Fruit fly (Drosophila melanogaster) whole organism, wandering third instar larva: ENCODE measurements around the gene omd.

Source experiments
- CrebA ChIP-seq: fragments of 200-800 bp; sonication (Bioruptor generic); optimal IDR thresholded peaks from 2 replicates; lab custom pipeline; 2016; ENCODE audit warnings: missing biosample characterization, mild to moderate bottlenecking, missing genetic modification characterization, borderline replicate concordance
- Mio ChIP-seq: sonication (Bioruptor generic); optimal IDR thresholded peaks from 2 replicates; lab custom pipeline; 2016; ENCODE audit warnings: missing biosample characterization, missing genetic modification characterization
- OdsH ChIP-seq: fragments of 200-800 bp; sonication (Bioruptor generic); optimal IDR thresholded peaks from 2 replicates; lab custom pipeline; 2016; ENCODE audit warnings: missing biosample characterization, mild to moderate bottlenecking, missing genetic modification characterization
- Vsx2 ChIP-seq: fragments of 200-300, 225-300 bp; sonication (Bioruptor generic); optimal IDR thresholded peaks from 2 replicates; lab custom pipeline; 2018; ENCODE audit warnings: missing biosample characterization, missing genetic modification characterization; ENCODE audit not compliant: partially characterized antibody
- brk ChIP-seq: fragments of 200-800 bp; sonication (Bioruptor generic); optimal IDR thresholded peaks from 2 replicates; lab custom pipeline; 2016; ENCODE audit warnings: missing biosample characterization, mild to moderate bottlenecking, missing genetic modification characterization
- fru ChIP-seq: fragments of 200-800 bp; sonication (Bioruptor generic); optimal IDR thresholded peaks from 3 replicates; lab custom pipeline; 2016; ENCODE audit warnings: missing biosample characterization, mild to moderate bottlenecking, missing genetic modification characterization
- lola ChIP-seq: fragments of >200 bp; optimal IDR thresholded peaks from 2 replicates; lab custom pipeline; 2017; ENCODE audit warnings: missing biosample characterization, missing genetic modification characterization
- pan ChIP-seq: fragments of >200 bp; optimal IDR thresholded peaks from 2 replicates; lab custom pipeline; 2017

DNA sequence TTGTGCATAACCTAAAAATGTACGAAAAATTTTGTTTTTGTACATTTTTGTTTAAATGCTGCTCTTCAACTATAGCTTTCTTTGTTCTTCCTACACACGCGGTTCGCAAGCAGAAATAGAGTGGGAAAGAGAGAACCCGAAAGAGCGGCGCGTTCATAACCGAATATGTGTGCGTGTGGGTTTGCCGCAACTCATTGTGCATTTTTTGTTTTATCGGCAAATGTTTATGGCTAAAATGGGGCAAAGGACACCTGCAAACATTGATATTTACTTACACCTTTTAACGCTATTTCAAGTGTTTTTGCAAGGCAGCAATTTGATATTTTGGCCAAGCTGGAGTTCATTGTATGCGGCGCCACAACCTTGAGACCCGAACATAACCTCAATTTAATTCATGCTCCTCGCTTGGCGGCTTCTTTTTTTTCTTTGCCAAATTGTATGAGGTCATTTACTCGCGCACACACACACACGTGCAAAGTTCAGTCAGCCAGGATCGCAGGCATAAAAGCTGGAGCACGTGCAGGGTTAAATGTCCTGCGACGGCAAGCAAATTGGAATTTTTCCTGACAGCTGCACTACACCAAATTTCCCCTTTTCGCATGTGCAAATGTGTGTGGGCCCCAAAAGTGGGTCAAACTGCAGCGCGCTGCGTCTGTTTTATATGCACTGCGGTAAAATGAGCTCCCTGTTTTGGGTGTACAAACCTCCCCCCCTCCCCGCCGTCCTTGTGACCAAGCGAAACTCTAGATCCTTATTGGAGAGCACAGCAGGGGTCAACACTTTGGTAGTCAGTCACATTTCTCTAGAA lies 39.1 kb downstream of the omd start:
- TF ChIP-seq Vsx2 (no peak), lola (GFP tag; lab: Kevin White, UChicago) (no peak), OdsH (GFP tag; lab: Kevin White, UChicago) (no peak), fru (GFP tag; lab: Kevin White, UChicago) (no peak), Mio (no peak), brk (GFP tag; lab: Kevin White, UChicago) (peak; percentile 61), CrebA (GFP tag; lab: Kevin White, UChicago) (no peak), pan (lab: Kevin White, UChicago) (no peak)
